Fruit fly (Drosophila melanogaster): Measurements from ENCODE around the gene CG15239.

CG15239 gene

dm6 chrX:3838648-3839047 lies 45.3 kb upstream of the CG15239 start (continued):
- TF ChIP-seq CG10543 (GFP tag; optimal IDR thresholded peaks at IDR 0.05) (peak; percentile 76), CG6765 (GFP tag; optimal IDR thresholded peaks at IDR 0.05) (peak; percentile 57), CG30431 (GFP tag; optimal IDR thresholded peaks at IDR 0.05) (peak; percentile 54), az2 (GFP tag; optimal IDR thresholded peaks at IDR 0.05) (peak; percentile 78), dan (GFP tag; IDR thresholded peaks at IDR 0.05) (no peak), CG9437 (GFP tag; optimal IDR thresholded peaks at IDR 0.05) (peak; percentile 53), CG9876 (GFP tag; optimal IDR thresholded peaks at IDR 0.05) (peak; percentile 61), CG13894 (tag; optimal IDR thresholded peaks at IDR 0.05) (peak; percentile 76), Bteb2 (GFP tag; optimal IDR thresholded peaks at IDR 0.05) (peak; percentile 74), CG7556 (GFP tag; optimal IDR thresholded peaks at IDR 0.05) (peak; percentile 71), gcm2 (GFP tag; optimal IDR thresholded peaks at IDR 0.05) (peak; percentile 55), bcd (GFP tag; optimal IDR thresholded peaks at IDR 0.05) (peak; percentile 79), gt (GFP tag; IDR thresholded peaks at IDR 0.05) (peak; percentile 42; the same call in 1 of the 2 replicates), crp (GFP tag; optimal IDR thresholded peaks at IDR 0.05) (peak in 1 of 2 experiments; percentile 28), Vsx1 (GFP tag; optimal IDR thresholded peaks at IDR 0.05) (peak; percentile 55), bab2 (GFP tag; optimal IDR thresholded peaks at IDR 0.05) (peak; percentile 80), klu (GFP tag; IDR thresholded peaks at IDR 0.05) (peak; percentile 49; the same call in 1 of the 2 replicates), Bgb (GFP tag; IDR thresholded peaks at IDR 0.05; ENCODE audit: partially characterized antibody) (no peak), CG1832 (GFP tag; optimal IDR thresholded peaks at IDR 0.05) (no peak), CG30403 (GFP tag; optimal IDR thresholded peaks at IDR 0.05) (peak; percentile 79), Usf (GFP tag; optimal IDR thresholded peaks at IDR 0.05) (peak; percentile 64), hth (optimal IDR thresholded peaks at IDR 0.05) (no peak), Asciz (GFP tag; optimal IDR thresholded peaks at IDR 0.05) (peak; percentile 78), Dip3 (GFP tag; optimal IDR thresholded peaks at IDR 0.05) (peak; percentile 74), CG2129 (GFP tag; IDR thresholded peaks at IDR 0.05; ENCODE audit: partially characterized antibody) (no peak), CG10209 (GFP tag; optimal IDR thresholded peaks at IDR 0.05) (peak; percentile 81), CG31224 (GFP tag; IDR thresholded peaks at IDR 0.05) (peak; percentile 64), CG18476 (GFP tag; optimal IDR thresholded peaks at IDR 0.05) (peak; percentile 63), CG1529 (GFP tag; optimal IDR thresholded peaks at IDR 0.05) (peak; percentile 69), B-H1 (GFP tag; IDR thresholded peaks at IDR 0.05) (peak; percentile 63), lmd (GFP tag; IDR thresholded peaks at IDR 0.05) (peak; percentile 81), CG18262 (tag; optimal IDR thresholded peaks at IDR 0.05) (peak; percentile 78), ap (GFP tag; IDR thresholded peaks at IDR 0.05) (peak; percentile 63), CG30020 (tag; optimal IDR thresholded peaks at IDR 0.05) (no peak), cas (GFP tag; IDR thresholded peaks at IDR 0.05) (peak; percentile 52; the same call in 1 of the 2 replicates), E2f1 (GFP tag; IDR thresholded peaks at IDR 0.05) (peak; percentile 75), CG33213 (GFP tag; optimal IDR thresholded peaks at IDR 0.05) (peak; percentile 76), grn (GFP tag; optimal IDR thresholded peaks at IDR 0.05) (peak; percentile 5), CG3163 (GFP tag; optimal IDR thresholded peaks at IDR 0.05) (peak; percentile 52), Dll (GFP tag; IDR thresholded peaks at IDR 0.05; ENCODE audit: partially characterized antibody) (no peak), D (optimal IDR thresholded peaks at IDR 0.05) (no peak), D (GFP tag; optimal IDR thresholded peaks at IDR 0.05) (peak; percentile 67), Oli (tag; optimal IDR thresholded peaks at IDR 0.05) (peak; percentile 81), CG12299 (tag; optimal IDR thresholded peaks at IDR 0.05) (peak; percentile 61), emc (GFP tag; optimal IDR thresholded peaks at IDR 0.05) (peak; percentile 45), CG12942 (GFP tag; optimal IDR thresholded peaks at IDR 0.05) (peak; percentile 40), gro (GFP tag; optimal IDR thresholded peaks at IDR 0.05) (peak; percentile 80), br (optimal IDR thresholded peaks at IDR 0.05) (no peak), CG10959 (GFP tag; IDR thresholded peaks at IDR 0.05) (peak; percentile 53), bigmax (GFP tag; optimal IDR thresholded peaks at IDR 0.05) (no peak), Camta (GFP tag; optimal IDR thresholded peaks at IDR 0.05) (peak; percentile 58), CG15479 (GFP tag; optimal IDR thresholded peaks at IDR 0.05) (no peak)
